Worm (Caenorhabditis elegans): ENCODE measurements around the gene T27E7.3.

The T27E7.3 gene

DNA sequence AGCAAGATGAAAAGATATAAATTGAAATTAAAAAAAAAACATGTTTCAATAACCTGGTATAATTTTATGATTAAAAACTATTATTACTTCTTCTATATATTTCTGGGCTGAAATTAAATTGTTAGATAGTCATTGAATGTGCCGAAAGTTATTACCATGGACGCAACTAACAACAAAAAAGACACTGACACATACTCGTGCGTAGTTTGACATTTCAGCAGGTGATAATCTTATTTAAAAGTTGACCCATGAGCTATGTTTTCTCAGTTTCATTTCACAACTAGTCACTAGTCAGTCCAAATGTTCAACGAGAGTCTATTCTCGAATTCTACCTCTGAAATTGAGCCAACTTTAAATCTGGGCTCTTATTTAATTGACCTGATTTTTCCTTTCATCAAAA, at the start of gene T27E7.3:
TSS of gene T27E7.3 (plus strand) at position 301 of the 400 bp plus-strand sequence.
- TF ChIP-seq zim-3 (tag; optimal IDR thresholded peaks at IDR 0.05) (no peak), D2030.7 (GFP tag; IDR thresholded peaks at IDR 0.05) (no peak), atf-7 (tag; optimal IDR thresholded peaks at IDR 0.05) (no peak), lin-54 (GFP tag; optimal IDR thresholded peaks at IDR 0.05) (no peak), lir-1 (GFP tag; conservative IDR thresholded peaks at IDR 0.05) (no peak), B0019.2 (GFP tag; conservative IDR thresholded peaks at IDR 0.05) (no peak), snpc-1.1 (tag; optimal IDR thresholded peaks at IDR 0.05; ENCODE audit: insufficient read depth) (no peak)

DNA sequence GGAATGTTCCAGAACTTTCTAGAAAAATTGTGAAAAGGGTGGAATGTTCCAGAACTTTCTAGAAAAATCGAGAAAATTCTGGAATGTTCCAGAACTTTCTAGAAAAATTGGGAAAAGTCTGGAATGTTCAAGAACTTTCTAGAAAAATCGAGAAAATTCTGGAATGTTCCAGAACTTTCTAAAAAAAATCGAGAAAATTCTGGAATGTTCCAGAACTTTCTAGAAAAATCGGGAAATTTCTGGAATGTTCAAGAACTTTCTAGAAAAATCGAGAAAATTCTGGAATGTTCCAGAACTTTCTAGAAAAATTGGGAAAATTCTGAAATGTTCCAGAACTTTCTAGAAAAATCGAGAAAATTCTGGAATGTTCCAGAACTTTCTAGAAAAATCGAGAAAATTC, 48.3 kb upstream of the T27E7.3 start:
- TF ChIP-seq pbrm-1 (GFP tag; IDR thresholded peaks at IDR 0.05) (0 out of 2 replicates have a peak, but pooled peaks have one; percentile 25), cebp-2 (GFP tag; IDR thresholded peaks at IDR 0.05) (0 out of 2 replicates have a peak, but pooled peaks have one; percentile 43), dox-1 (GFP tag; IDR thresholded peaks at IDR 0.05) (peak; percentile 61), hsf-1 (GFP tag; IDR thresholded peaks at IDR 0.05) (peak; percentile 95)

DNA sequence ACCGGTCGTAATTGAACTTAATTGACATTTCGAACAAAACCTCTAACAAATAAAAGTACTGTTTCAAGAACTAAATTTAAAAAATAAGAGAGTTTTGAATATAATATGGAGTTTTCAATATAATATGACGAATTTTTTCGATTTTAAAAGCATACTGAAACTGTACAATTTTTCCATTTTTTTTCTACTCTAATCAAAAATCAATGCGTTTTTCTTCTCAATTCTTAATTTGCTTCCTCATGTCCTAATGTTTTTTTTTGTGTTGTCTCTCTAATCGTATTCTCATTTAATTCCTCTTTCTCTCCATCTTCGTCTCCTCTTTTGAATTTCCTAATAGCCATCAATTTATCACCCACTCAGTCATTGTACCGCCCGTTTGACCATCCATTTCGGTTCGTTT, 46.8 kb upstream of the T27E7.3 start, which contains the start of gene Y57G11A.4:
TSS of gene Y57G11A.4 (plus strand) at position 301 of the 400 bp plus-strand sequence.
- TF ChIP-seq xnd-1 (tag; optimal IDR thresholded peaks at IDR 0.05) = no peak
- TF ChIP-seq lsy-27 (tag; optimal IDR thresholded peaks at IDR 0.05; ENCODE audit: borderline replicate concordance, insufficient read depth) = no peak
- no peak for TF ChIP-seq nhr-80 (tag; optimal IDR thresholded peaks at IDR 0.05)
- TF ChIP-seq ceh-100 (GFP tag; IDR thresholded peaks at IDR 0.05) = no peak
- no peak for TF ChIP-seq ceh-58 (GFP tag; IDR thresholded peaks at IDR 0.05)
- no peak for TF ChIP-seq ceh-91 (GFP tag; IDR thresholded peaks at IDR 0.05)
- TF ChIP-seq somi-1 (GFP tag; optimal IDR thresholded peaks at IDR 0.05) = no peak
- no peak for TF ChIP-seq attf-5 (GFP tag; optimal IDR thresholded peaks at IDR 0.05)
- TF ChIP-seq sea-2 (GFP tag; IDR thresholded peaks at IDR 0.05) = no peak
- TF ChIP-seq hmg-1.2 (GFP tag; IDR thresholded peaks at IDR 0.05) = no peak
- TF ChIP-seq madf-6 (GFP tag; IDR thresholded peaks at IDR 0.05) = no peak
- no peak for TF ChIP-seq ZK185.1 (tag; optimal IDR thresholded peaks at IDR 0.05; ENCODE audit: poor library complexity, severe bottlenecking)
- TF ChIP-seq atf-7 (tag; optimal IDR thresholded peaks at IDR 0.05) = no peak
- TF ChIP-seq C17E4.6 (GFP tag; IDR thresholded peaks at IDR 0.05) = no peak
- TF ChIP-seq nhr-90 (tag; optimal IDR thresholded peaks at IDR 0.05) = no peak
- no peak for TF ChIP-seq tbx-9 (tag; optimal IDR thresholded peaks at IDR 0.05; ENCODE audit: borderline replicate concordance)
- no peak for TF ChIP-seq nhr-120 (GFP tag; IDR thresholded peaks at IDR 0.05)
- TF ChIP-seq dpl-1 (GFP tag; optimal IDR thresholded peaks at IDR 0.05) = no peak
- no peak for TF ChIP-seq nfya-1 (tag; optimal IDR thresholded peaks at IDR 0.05; ENCODE audit: borderline replicate concordance, insufficient read depth)
- no peak for TF ChIP-seq F37B4.10 (GFP tag; IDR thresholded peaks at IDR 0.05)

- no peak for TF ChIP-seq B0336.3 (GFP tag; IDR thresholded peaks at IDR 0.05)
- TF ChIP-seq nhr-80 (tag; optimal IDR thresholded peaks at IDR 0.05) = peak; percentile 49
- no peak for TF ChIP-seq snpc-4 (GFP tag; optimal IDR thresholded peaks at IDR 0.05)
- no peak for TF ChIP-seq snpc-4 (tag; optimal IDR thresholded peaks at IDR 0.05)
- no peak for TF ChIP-seq lsl-1 (GFP tag; optimal IDR thresholded peaks at IDR 0.05)
- no peak for TF ChIP-seq C17E4.6 (GFP tag; IDR thresholded peaks at IDR 0.05)
Observed at ce11 chrIV:14483427-14483826, 45.4 kb upstream of the T27E7.3 start.

Measured in whole organism, young adult.